Worm (Caenorhabditis elegans): ENCODE results near the gene imp-2.

imp-2 gene

DNA sequence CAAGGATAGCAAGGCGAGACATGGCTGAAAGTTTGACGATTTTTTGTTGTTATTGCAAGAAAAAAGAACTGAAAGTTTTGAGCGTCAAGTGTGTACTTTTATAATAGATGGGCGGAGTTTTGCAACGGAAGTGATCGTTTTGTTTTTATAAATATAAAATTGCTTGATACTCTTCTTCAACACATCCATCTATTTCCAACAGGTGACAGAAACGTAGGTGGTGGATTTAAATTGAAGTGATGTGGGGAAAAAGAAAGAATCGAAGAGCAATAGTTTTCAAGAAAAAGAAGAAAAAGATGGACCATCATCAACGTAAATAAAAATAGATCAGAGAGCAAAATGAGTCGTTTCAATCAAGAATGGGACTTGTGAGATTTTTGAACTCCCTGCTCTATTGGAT lies 51.7 kb downstream of the imp-2 start, which contains the start of gene ttr-17:
ttr-17 (minus strand) TSS at position 24 of the 400 bp plus-strand sequence.
- TF ChIP-seq nfya-1 (tag; optimal IDR thresholded peaks at IDR 0.05; ENCODE audit: insufficient read depth): peak; percentile 4
- TF ChIP-seq ceh-16 (tag; optimal IDR thresholded peaks at IDR 0.05): no peak
